Fruit fly (Drosophila melanogaster): ENCODE results near the gene Prosbeta5R2.

DNA sequence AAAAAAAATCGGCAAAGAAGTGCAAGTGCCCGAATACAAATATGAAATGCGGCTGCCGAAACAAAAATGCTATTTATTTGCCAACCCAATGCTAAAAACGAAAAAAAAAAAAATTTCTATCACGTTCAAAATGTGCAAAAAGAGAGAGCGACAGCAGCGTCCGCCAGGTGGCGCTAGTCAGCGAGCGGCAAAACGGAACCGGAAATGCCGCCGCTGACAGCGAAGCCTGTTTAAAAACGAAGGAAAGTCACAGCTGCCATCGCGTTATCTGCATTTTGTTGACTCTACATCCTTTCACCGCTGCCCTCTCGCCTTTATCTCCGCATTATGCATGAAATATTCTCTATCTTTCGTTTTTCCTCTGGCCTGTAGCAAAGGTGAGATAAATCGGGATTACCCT is 30.0 kb upstream of the Prosbeta5R2 start:
- no peak for TF ChIP-seq psq (optimal IDR thresholded peaks at IDR 0.05)
- TF ChIP-seq Dll (optimal IDR thresholded peaks at IDR 0.05) = no peak
